Worm (Caenorhabditis elegans) whole organism, L1 larva: ENCODE data around the gene T21D12.12.

Source experiments
- C04F5.9 ChIP-seq: sonication (generic microtip); optimal IDR thresholded peaks from 2 replicates; lab custom pipeline; 2016; ENCODE audit warnings: missing genetic modification characterization, missing compliant biosample characterization
- C16A3.4 ChIP-seq: fragments of 150-350 bp; optimal IDR thresholded peaks from 2 replicates; lab custom pipeline; 2014; ENCODE audit warnings: missing biosample characterization, missing genetic modification characterization
- aly-2 ChIP-seq: fragments of 150-350 bp; optimal IDR thresholded peaks from 2 replicates; lab custom pipeline; 2014; ENCODE audit warnings: missing biosample characterization, missing genetic modification characterization
- ceh-63 ChIP-seq: fragments of 200-800 bp; sonication (Bioruptor generic); optimal IDR thresholded peaks from 2 replicates; lab custom pipeline; 2018; ENCODE audit warnings: mild to moderate bottlenecking, missing genetic modification characterization, missing compliant biosample characterization
- dpl-1 ChIP-seq, 3 experiments: fragments of 150-350 bp in 2 of 3; sonication (generic microtip) in 1 of 3; optimal IDR thresholded peaks; 2 replicates each; lab custom pipeline; 2014 to 2017; ENCODE audit warnings: missing biosample characterization in 3 of 3, missing genetic modification characterization in 3 of 3, missing genetic modification reagents in 3 of 3
- efl-1 ChIP-seq, 4 experiments: fragments of 150-350 bp; optimal IDR thresholded peaks in 3 of 4; peaks in 1 of 4; 1 replicate in 1 of 4; 2 replicates in 3 of 4; lab custom pipeline; 2014; ENCODE audit warnings: missing biosample characterization in 2 of 4, missing genetic modification characterization in 2 of 4, missing genetic modification reagents in 2 of 4
- egl-13 ChIP-seq: sonication (generic microtip); optimal IDR thresholded peaks from 2 replicates; lab custom pipeline; 2016; ENCODE audit warnings: missing genotype, missing genetic modification reagents, missing genetic modification characterization, missing compliant biosample characterization
- elt-2 ChIP-seq: sonication (generic microtip); optimal IDR thresholded peaks from 2 replicates; lab custom pipeline; 2016; ENCODE audit warnings: missing genetic modification characterization, mild to moderate bottlenecking, inconsistent platforms, missing compliant biosample characterization, missing genetic modification reagents
- elt-3 ChIP-seq, 6 experiments: fragments of 150-350 bp in 1 of 6; sonication (generic microtip); optimal IDR thresholded peaks; 2 replicates each; lab custom pipeline; 2017 to 2018; ENCODE audit warnings: missing biosample characterization in 6 of 6, missing genetic modification characterization in 6 of 6, inconsistent platforms in 1 of 6
- fkh-4 ChIP-seq: sonication (generic microtip); optimal IDR thresholded peaks from 2 replicates; lab custom pipeline; 2016; ENCODE audit warnings: missing compliant biosample characterization, missing genetic modification characterization, borderline replicate concordance
- fkh-8 ChIP-seq: sonication (generic microtip); optimal IDR thresholded peaks from 2 replicates; lab custom pipeline; 2016; ENCODE audit warnings: mild to moderate bottlenecking, missing genetic modification characterization, missing compliant biosample characterization
- irx-1 ChIP-seq: sonication (generic microtip); optimal IDR thresholded peaks from 2 replicates; lab custom pipeline; 2016; ENCODE audit warnings: missing genetic modification characterization, missing compliant biosample characterization
- isw-1 ChIP-seq: fragments of 200-800 bp; sonication (Bioruptor generic); IDR thresholded peaks from 2 replicates; pipeline ENCODE4 v1.3.6; 2022; ENCODE audit warnings: missing genetic modification characterization, missing compliant biosample characterization
- jun-1 ChIP-seq: fragments of 150-350 bp; optimal IDR thresholded peaks from 2 replicates; lab custom pipeline; 2014; ENCODE audit warnings: missing biosample characterization, missing genetic modification reagents, missing genetic modification characterization
- lin-13 ChIP-seq: fragments of 150-350 bp; optimal IDR thresholded peaks from 2 replicates; lab custom pipeline; 2014; ENCODE audit warnings: missing biosample characterization, missing genetic modification reagents, missing genetic modification characterization
- lin-14 ChIP-seq: fragments of 200-800 bp; sonication (Bioruptor generic); optimal IDR thresholded peaks from 2 replicates; lab custom pipeline; 2018; ENCODE audit warnings: mild to moderate bottlenecking, missing genetic modification characterization, moderate library complexity, missing compliant biosample characterization
- lin-35 ChIP-seq, 2 experiments: fragments of 150-350 bp; optimal IDR thresholded peaks; 2 replicates each; lab custom pipeline; 2014; ENCODE audit warnings: missing biosample characterization in 2 of 2, missing genetic modification characterization in 2 of 2, missing genetic modification reagents in 2 of 2
- lin-39 ChIP-seq: fragments of 150-350 bp; optimal IDR thresholded peaks from 2 replicates; lab custom pipeline; 2014; ENCODE audit warnings: missing biosample characterization, missing genetic modification reagents, missing genetic modification characterization
- mdl-1 ChIP-seq, 2 experiments: fragments of 150-350 bp; optimal IDR thresholded peaks; 2 replicates each; lab custom pipeline; 2014 to 2017; ENCODE audit warnings: missing biosample characterization in 2 of 2, missing genetic modification characterization in 2 of 2, inconsistent platforms in 1 of 2
- nhr-11 ChIP-seq: fragments of 150-350 bp; optimal IDR thresholded peaks from 2 replicates; lab custom pipeline; 2014; ENCODE audit warnings: missing biosample characterization, missing genetic modification characterization
- nhr-19 ChIP-seq: fragments of 200-800 bp; sonication (Bioruptor generic); conservative IDR thresholded peaks from 2 replicates; pipeline ENCODE4 v1.3.6; 2022; ENCODE audit warnings: missing genetic modification characterization, missing compliant biosample characterization
- nhr-20 ChIP-seq: sonication (generic microtip); optimal IDR thresholded peaks from 2 replicates; lab custom pipeline; 2016; ENCODE audit warnings: mild to moderate bottlenecking, missing genetic modification characterization, missing compliant biosample characterization
- nhr-237 ChIP-seq: fragments of 150-350 bp; optimal IDR thresholded peaks from 2 replicates; lab custom pipeline; 2014; ENCODE audit warnings: missing biosample characterization, missing genetic modification characterization
- nhr-47 ChIP-seq: sonication (generic microtip); optimal IDR thresholded peaks from 2 replicates; lab custom pipeline; 2016; ENCODE audit warnings: mild to moderate bottlenecking, missing genetic modification characterization, moderate library complexity, missing compliant biosample characterization
- nhr-71 ChIP-seq: sonication (generic microtip); optimal IDR thresholded peaks from 2 replicates; lab custom pipeline; 2016; ENCODE audit warnings: mild to moderate bottlenecking, missing genetic modification characterization, moderate library complexity, missing compliant biosample characterization
- nhr-77 ChIP-seq: fragments of 150-350 bp; optimal IDR thresholded peaks from 2 replicates; lab custom pipeline; 2014; ENCODE audit warnings: missing biosample characterization, missing genetic modification characterization
- nhr-90 ChIP-seq: sonication (generic microtip); optimal IDR thresholded peaks from 2 replicates; lab custom pipeline; 2016; ENCODE audit warnings: mild to moderate bottlenecking, missing genetic modification characterization, missing compliant biosample characterization; ENCODE audit not compliant: poor library complexity
- pax-3 ChIP-seq: fragments of 200-800 bp; sonication (Bioruptor generic); optimal IDR thresholded peaks from 2 replicates; lab custom pipeline; 2018; ENCODE audit warnings: mild to moderate bottlenecking, missing genetic modification characterization, moderate library complexity, missing compliant biosample characterization
- snu-23 ChIP-seq: sonication (generic microtip); optimal IDR thresholded peaks from 2 replicates; lab custom pipeline; 2016; ENCODE audit warnings: missing genetic modification characterization, missing compliant biosample characterization
- swsn-7 ChIP-seq: sonication (generic microtip); optimal IDR thresholded peaks from 2 replicates; lab custom pipeline; 2016; ENCODE audit warnings: missing genetic modification characterization, missing compliant biosample characterization
- tbx-2 ChIP-seq: sonication (generic microtip); optimal IDR thresholded peaks from 2 replicates; lab custom pipeline; 2016; ENCODE audit warnings: missing genetic modification characterization, missing compliant biosample characterization
- tlp-1 ChIP-seq: fragments of 150-350 bp; optimal IDR thresholded peaks from 2 replicates; lab custom pipeline; 2014; ENCODE audit warnings: missing biosample characterization, missing genetic modification characterization
- unc-130 ChIP-seq: fragments of 150-350 bp; optimal IDR thresholded peaks from 2 replicates; lab custom pipeline; 2017; ENCODE audit warnings: missing biosample characterization, missing genetic modification characterization, inconsistent platforms
- unc-98 ChIP-seq: fragments of 200-800 bp; sonication (Bioruptor generic); IDR thresholded peaks from 2 replicates; pipeline ENCODE4 v1.3.6; 2022; ENCODE audit warnings: missing genetic modification characterization, missing compliant biosample characterization
- vab-15 ChIP-seq: sonication (generic microtip); optimal IDR thresholded peaks from 2 replicates; lab custom pipeline; 2017; ENCODE audit warnings: missing genotype, mild to moderate bottlenecking, missing genetic modification characterization, missing compliant biosample characterization
- xbp-1 ChIP-seq: sonication (generic microtip); optimal IDR thresholded peaks from 2 replicates; lab custom pipeline; 2016; ENCODE audit warnings: missing genetic modification characterization, missing compliant biosample characterization
- zag-1 ChIP-seq: fragments of 150-350 bp; optimal IDR thresholded peaks from 2 replicates; lab custom pipeline; 2014; ENCODE audit warnings: missing biosample characterization, missing genetic modification characterization
- ztf-11 ChIP-seq, 2 experiments: sonication (generic microtip); optimal IDR thresholded peaks; 2 replicates each; lab custom pipeline; 2016 to 2017; ENCODE audit warnings: missing genetic modification characterization in 2 of 2, missing biosample characterization in 1 of 2, missing compliant biosample characterization in 1 of 2

Gene T21D12.12

DNA sequence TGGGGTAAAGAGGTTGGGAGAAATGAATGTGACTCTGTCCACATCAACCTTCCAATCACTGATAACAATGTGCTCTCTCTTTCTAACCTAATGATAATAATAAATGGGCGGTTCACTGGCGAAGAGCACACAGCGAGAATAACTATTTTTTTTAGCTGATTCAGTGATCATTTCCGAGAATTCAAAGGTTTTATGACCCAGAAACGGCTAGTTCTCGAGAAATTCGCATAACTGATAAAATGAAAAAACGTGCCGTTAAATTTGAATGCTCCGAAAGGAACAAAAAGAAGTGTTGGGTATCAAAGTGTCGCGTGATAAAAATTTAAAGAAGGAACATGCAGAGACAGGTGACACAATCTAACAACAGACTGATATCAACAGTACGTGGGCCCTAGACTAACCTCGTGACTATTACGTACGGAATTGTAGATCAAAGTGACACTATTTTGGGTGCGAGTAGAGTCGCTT, 29.5 kb downstream of the T21D12.12 start:
- TF ChIP-seq unc-130 (tag; lab: Kevin White, UChicago) (no peak), jun-1 (tag; lab: Kevin White, UChicago) (peak; percentile 20), lin-35 (GFP tag; optimal IDR thresholded peaks at IDR 0.05; lab: Kevin White, UChicago) (peak in 1 of 2 experiments; percentile 76), fkh-4 (tag; lab: Kevin White, UChicago) (no peak), irx-1 (no peak), nhr-237 (tag; lab: Kevin White, UChicago) (no peak), pax-3 (tag; lab: Kevin White, UChicago) (peak; percentile 18), aly-2 (no peak), lin-14 (GFP tag; lab: Kevin White, UChicago) (peak; percentile 46), dpl-1 (GFP tag; optimal IDR thresholded peaks at IDR 0.05; lab: Kevin White, UChicago) (peak in 1 of 3 experiments; percentile 49), elt-2 (tag; lab: Kevin White, UChicago) (peak; percentile 81), ztf-11 (tag; optimal IDR thresholded peaks at IDR 0.05; lab: Kevin White, UChicago) (no peak), swsn-7 (tag; lab: Kevin White, UChicago) (no peak), nhr-19 (GFP tag; lab: Robert Waterston, UW) (peak; percentile 46; the same call in 1 of the 2 replicates), elt-3 (tag; optimal IDR thresholded peaks at IDR 0.05; lab: Kevin White, UChicago) (peak in 2 of 6 experiments; percentile 37 to 45), efl-1 (optimal IDR thresholded peaks at IDR 0.05; lab: Kevin White, UChicago) (no peak), efl-1 (GFP tag; optimal IDR thresholded peaks at IDR 0.05 in 1 of 2; lab: Kevin White, UChicago) (peak in 1 of 2 experiments; percentile 70), C16A3.4 (tag; lab: Kevin White, UChicago) (no peak), lin-13 (GFP tag; lab: Kevin White, UChicago) (peak; percentile 1), xbp-1 (no peak), nhr-20 (tag; lab: Kevin White, UChicago) (peak; percentile 70), ceh-63 (no peak), nhr-90 (peak; percentile 47), tbx-2 (tag; lab: Kevin White, UChicago) (peak; percentile 28), mdl-1 (tag; optimal IDR thresholded peaks at IDR 0.05; lab: Kevin White, UChicago) (peak in 1 of 2 experiments; percentile 54), fkh-8 (tag; lab: Kevin White, UChicago) (no peak), C04F5.9 (no peak), nhr-71 (tag; lab: Kevin White, UChicago) (peak; percentile 70), nhr-47 (tag; lab: Kevin White, UChicago) (peak; percentile 2), snu-23 (GFP tag; lab: Kevin White, UChicago) (peak; percentile 34)

DNA sequence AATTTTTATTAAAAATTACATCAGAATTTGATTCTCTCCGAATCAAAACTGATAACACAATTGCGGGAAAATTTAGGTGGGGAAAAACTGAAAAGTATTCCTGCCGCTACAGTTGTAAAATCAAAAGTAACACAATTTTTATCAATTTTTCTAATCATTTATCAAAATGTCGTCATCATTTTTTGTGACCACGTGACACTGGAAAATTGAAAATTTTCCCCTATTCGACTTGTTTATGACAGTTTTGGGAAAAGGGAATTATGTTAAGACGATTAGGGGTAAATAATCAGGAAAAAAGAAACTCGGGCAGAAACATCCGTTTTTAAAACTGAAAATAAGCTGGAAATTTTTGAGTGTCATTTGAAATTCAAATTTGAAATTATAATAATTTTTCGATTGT, 30.6 kb downstream of the T21D12.12 start:
- TF ChIP-seq nhr-20 (tag; lab: Kevin White, UChicago) = peak; percentile 11
- TF ChIP-seq lin-39 (tag; lab: Kevin White, UChicago) = no peak
- no peak for TF ChIP-seq fkh-4 (tag; lab: Kevin White, UChicago)
- no peak for TF ChIP-seq isw-1
- TF ChIP-seq lin-14 (GFP tag; lab: Kevin White, UChicago) = no peak
- TF ChIP-seq nhr-71 (tag; lab: Kevin White, UChicago) = peak; percentile 41
- no peak for TF ChIP-seq efl-1 (optimal IDR thresholded peaks at IDR 0.05; lab: Kevin White, UChicago)
- peak in 1 of 2 experiments; percentile 35 for TF ChIP-seq efl-1 (GFP tag; optimal IDR thresholded peaks at IDR 0.05 in 1 of 2; lab: Kevin White, UChicago)
- TF ChIP-seq nhr-19 (GFP tag; lab: Robert Waterston, UW) = no peak
- TF ChIP-seq egl-13 = no peak
- TF ChIP-seq ztf-11 (tag; optimal IDR thresholded peaks at IDR 0.05; lab: Kevin White, UChicago) = no peak
- peak in 1 of 2 experiments; percentile 35 for TF ChIP-seq lin-35 (GFP tag; optimal IDR thresholded peaks at IDR 0.05; lab: Kevin White, UChicago)
- TF ChIP-seq nhr-77 (tag; lab: Kevin White, UChicago) = no peak
- no peak for TF ChIP-seq dpl-1 (GFP tag; optimal IDR thresholded peaks at IDR 0.05; lab: Kevin White, UChicago)
- TF ChIP-seq vab-15 = no peak
- TF ChIP-seq unc-98 (GFP tag; lab: Robert Waterston, UW) = no peak
- TF ChIP-seq tlp-1 (tag; lab: Kevin White, UChicago) = peak; percentile 7
- peak; percentile 94 for TF ChIP-seq elt-2 (tag; lab: Kevin White, UChicago)
- TF ChIP-seq lin-13 (GFP tag; lab: Kevin White, UChicago) = no peak
- TF ChIP-seq zag-1 = no peak
- TF ChIP-seq snu-23 (GFP tag; lab: Kevin White, UChicago) = peak; percentile 4
- TF ChIP-seq nhr-90 = peak; percentile 64
- no peak for TF ChIP-seq nhr-11 (tag; lab: Kevin White, UChicago)
